Fruit fly (Drosophila melanogaster) whole organism, prepupa: ENCODE results near the gene mib1.

ENCODE experiments used
- Blimp-1 ChIP-seq: fragments of 200-800 bp; sonication (Bioruptor generic); optimal IDR thresholded peaks from 3 replicates; lab custom pipeline; 2017; ENCODE audit warnings: missing biosample characterization, missing genetic modification characterization, mild to moderate bottlenecking, moderate library complexity, missing genetic modification reagents
- Sox14 ChIP-seq: fragments of 200-800 bp; sonication (Bioruptor generic); optimal IDR thresholded peaks from 3 replicates; lab custom pipeline; 2016; ENCODE audit warnings: missing biosample characterization, missing genetic modification characterization

DNA sequence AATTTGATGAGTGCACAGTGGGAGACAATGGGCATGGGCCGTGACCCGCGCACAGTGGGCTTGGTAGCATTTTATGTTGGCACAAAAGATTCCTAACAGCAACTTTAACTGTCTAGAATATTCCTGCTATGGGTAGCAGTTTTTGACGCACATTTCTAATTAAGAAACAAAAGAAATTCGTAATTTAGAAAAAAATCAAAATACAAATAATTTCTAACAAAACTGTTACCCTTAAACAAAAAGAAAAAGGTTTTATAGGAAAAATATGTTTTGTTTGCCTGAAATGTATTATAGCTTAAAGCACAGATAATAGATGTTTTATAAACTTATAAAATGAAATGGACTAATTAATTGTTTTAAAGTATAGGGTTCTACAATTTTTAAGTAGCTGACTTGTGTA lies 5.3 kb upstream of the mib1 start:
- no peak for TF ChIP-seq Blimp-1 (GFP tag; lab: Kevin White, UChicago)
- no peak for TF ChIP-seq Sox14 (GFP tag; lab: Kevin White, UChicago)
